Worm (Caenorhabditis elegans) whole organism, L4/young adult: ENCODE results near the gene T13G4.4.

ENCODE experiments used
- W03F9.2 ChIP-seq: fragments of 150-350 bp; optimal IDR thresholded peaks from 2 replicates; lab custom pipeline; 2014; ENCODE audit warnings: missing biosample characterization, missing genetic modification characterization
- dao-5 ChIP-seq: sonication (generic microtip); optimal IDR thresholded peaks from 2 replicates; lab custom pipeline; 2016; ENCODE audit warnings: missing genotype, missing genetic modification characterization, moderate library complexity, missing compliant biosample characterization
- him-1 ChIP-seq: sonication (generic microtip); optimal IDR thresholded peaks from 2 replicates; lab custom pipeline; 2016; ENCODE audit warnings: missing genotype, missing genetic modification reagents, missing genetic modification characterization, missing compliant biosample characterization

The T13G4.4 gene

ce11 chrX:1185474-1185873 lies 6.0 kb downstream of the T13G4.4 start:
- TF ChIP-seq him-1 (no peak), W03F9.2 (tag; lab: Kevin White, UChicago) (no peak), dao-5 (tag; lab: Kevin White, UChicago) (no peak)

DNA sequence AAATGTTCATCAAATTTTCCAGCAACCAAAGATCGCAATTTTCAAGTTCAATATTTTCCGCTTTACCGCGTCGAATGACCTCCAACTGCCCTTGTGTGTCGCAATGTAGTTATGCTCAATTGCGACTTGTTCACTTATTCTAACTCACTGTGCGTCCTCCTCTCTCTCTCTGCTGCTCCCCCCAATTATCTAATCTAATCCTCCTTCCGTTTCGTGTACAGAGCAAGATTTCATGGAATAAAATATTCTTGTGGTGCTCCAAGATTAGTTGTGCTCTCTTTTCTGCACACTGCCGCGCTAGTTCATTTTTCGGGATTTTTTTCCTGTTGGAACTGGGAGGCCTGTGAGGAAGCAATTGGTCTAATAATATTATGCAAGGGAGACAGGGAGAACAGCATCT lies 7.5 kb downstream of the T13G4.4 start:
- no peak for TF ChIP-seq him-1
- TF ChIP-seq W03F9.2 (tag; lab: Kevin White, UChicago) = no peak
- TF ChIP-seq dao-5 (tag; lab: Kevin White, UChicago) = no peak

DNA sequence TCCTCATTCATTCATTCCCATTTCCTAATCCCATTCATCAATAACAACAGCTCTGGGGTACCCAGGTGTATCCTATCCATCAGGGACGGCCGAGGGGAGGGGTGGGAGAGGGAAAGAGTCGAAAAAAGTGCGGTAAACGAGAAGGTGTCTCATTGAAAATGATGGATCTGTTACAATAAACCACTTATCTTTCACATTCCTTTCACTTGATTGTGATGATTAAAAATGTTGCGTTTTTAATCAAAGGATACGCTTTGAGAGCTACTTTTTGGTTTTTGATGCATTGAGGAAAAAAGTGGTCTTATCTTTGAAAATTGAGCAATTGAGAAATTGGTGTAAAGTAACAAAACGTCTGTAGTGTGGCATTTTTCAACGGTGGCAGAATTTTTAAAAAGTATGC lies 8.2 kb downstream of the T13G4.4 start:
- no peak for TF ChIP-seq him-1
- no peak for TF ChIP-seq dao-5 (tag; lab: Kevin White, UChicago)
- TF ChIP-seq W03F9.2 (tag; lab: Kevin White, UChicago) = no peak

ce11 chrX:1181271-1181958 lies 10.1 kb downstream of the T13G4.4 start:
- TF ChIP-seq him-1 (no peak), W03F9.2 (tag; lab: Kevin White, UChicago) (no peak), dao-5 (tag; lab: Kevin White, UChicago) (no peak)

DNA sequence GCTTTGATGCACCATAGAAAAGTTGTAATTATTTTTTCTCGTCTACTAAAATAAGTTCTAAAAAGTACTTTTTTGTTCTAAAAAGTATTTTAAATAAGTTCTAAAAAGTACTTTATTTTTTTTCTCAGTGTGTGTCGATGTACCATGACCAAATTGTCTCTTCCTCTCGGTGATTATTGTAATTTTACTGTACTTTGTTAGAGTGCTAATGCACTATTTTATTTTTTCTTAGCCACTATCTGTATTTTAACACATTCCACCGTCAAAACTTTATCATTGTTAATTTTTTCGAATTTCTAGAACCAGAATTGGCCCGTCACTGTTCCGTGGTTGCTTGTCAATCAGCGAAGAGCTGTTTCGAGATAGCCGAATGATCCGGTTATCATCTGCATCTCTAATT lies 11.5 kb downstream of the T13G4.4 start, which contains the start of gene hot-8:
hot-8 (plus strand) TSS at position 301 of the 400 bp plus-strand sequence.
- no peak for TF ChIP-seq dao-5 (tag; lab: Kevin White, UChicago)
- TF ChIP-seq W03F9.2 (tag; lab: Kevin White, UChicago) = no peak
- no peak for TF ChIP-seq him-1

DNA sequence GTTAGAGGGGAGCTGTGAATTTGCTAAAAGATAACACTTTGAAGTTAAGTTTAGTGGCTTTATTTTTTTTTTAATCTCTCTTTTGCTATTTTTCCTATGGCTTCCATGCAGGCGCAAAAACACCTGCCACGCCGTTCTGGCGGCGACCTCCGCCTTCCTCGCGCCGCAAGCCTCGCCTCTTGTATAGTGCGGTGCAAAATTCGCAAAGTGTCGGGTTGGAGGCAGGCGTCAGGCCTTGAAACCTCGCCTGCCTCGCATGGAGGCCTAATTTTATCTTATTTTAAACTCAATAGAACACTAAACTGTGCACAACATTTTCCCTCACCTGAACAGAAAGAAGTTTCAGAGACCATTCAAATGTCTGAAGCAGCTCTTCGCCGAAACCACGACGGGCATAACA lies 19.5 kb downstream of the T13G4.4 start:
- TF ChIP-seq W03F9.2 (tag; lab: Kevin White, UChicago) (no peak), him-1 (no peak), dao-5 (tag; lab: Kevin White, UChicago) (no peak)

DNA sequence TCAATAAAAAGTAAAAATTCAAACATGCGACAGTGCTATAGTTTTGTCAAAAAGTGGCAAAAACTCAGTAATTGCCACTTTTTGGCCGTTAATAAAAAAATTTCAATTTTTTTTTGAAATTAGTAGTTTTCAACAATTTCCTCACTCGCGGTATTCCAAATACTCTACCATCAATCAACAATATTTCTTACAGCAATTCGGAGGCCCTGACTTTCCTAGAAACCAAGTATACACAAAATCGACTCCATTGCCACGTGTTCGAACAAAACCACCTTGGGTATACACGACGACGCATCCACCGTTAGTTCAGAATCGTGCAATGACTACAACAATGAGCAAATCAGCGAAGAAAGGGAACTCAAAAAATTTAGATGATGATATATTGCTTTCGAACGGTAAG lies 19.9 kb downstream of the T13G4.4 start:
- TF ChIP-seq W03F9.2 (tag; lab: Kevin White, UChicago) = no peak
- no peak for TF ChIP-seq him-1

DNA sequence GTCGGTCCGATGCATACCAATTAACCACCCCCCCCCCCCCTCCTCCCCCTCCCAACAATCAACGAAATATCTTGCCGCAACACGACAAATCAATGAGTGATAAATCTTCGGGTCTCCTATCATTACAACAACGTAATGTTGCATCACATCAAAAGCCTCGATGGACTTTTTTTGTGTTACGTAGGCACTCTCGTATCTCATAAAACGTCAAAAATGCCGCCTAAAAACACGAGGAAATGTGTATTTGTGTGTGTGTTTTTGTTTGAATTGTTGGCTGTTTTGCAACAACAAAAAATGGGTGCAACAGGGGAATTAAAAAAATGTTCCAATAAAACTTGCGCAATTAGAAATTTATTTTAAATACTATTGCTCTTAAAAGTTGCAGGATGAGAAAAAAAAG lies 24.2 kb downstream of the T13G4.4 start:
- TF ChIP-seq W03F9.2 (tag; lab: Kevin White, UChicago) = no peak
- TF ChIP-seq dao-5 (tag; lab: Kevin White, UChicago) = no peak
- TF ChIP-seq him-1 = no peak

DNA sequence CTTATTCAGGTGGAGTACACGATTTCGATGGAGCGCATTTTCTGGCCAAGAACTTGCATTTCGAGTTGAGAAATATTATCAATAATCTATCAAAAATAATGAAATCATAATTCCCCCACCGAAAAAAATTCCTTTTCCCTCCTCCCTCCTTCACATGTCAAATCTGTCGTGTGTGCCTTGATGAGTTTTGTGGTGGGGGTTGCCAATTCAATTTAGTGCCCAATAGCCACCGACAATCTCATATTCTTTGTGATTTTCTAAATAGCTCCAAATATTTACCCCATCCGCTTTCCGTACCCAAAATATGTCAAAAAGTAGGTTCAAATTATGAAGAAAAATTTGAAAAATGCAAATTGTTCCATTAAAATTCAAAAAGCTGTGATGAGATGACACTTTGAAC lies 29.5 kb downstream of the T13G4.4 start, which contains the start of gene tmc-1:
tmc-1 (plus strand) TSS at position 189 of the 400 bp plus-strand sequence.
- TF ChIP-seq him-1 (no peak), W03F9.2 (tag; lab: Kevin White, UChicago) (no peak), dao-5 (tag; lab: Kevin White, UChicago) (no peak)

ce11 chrX:1154648-1155047 lies 36.8 kb downstream of the T13G4.4 start, which contains the start of gene R193.1:
TSS of gene R193.1 (plus strand) at chrX:1154948.
- TF ChIP-seq him-1 = no peak

DNA sequence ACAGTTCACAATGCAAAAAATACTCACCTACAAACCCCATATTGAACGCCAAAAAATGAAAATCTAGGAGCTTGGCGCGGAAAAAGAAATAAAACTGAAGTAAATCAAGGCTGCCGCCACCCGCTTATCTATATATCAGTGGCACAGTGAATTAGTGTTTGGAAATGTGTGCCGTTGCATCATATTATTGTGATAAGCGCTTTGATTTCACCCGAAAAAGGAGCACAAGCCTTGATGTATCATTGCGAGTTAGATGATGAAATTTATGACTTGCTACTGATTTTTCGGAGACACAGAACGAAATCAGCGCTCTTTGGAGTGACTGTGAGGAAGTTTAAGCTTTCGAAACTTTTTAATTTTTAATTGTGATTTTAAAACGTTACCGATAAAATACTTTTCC lies 43.0 kb downstream of the T13G4.4 start, which contains the start of the genes R193.2 and R193.6:
R193.2 (minus strand) TSS at position 148 of the 400 bp plus-strand sequence.
R193.6 (plus strand) TSS at position 350 of the 400 bp plus-strand sequence.
- TF ChIP-seq W03F9.2 (tag; lab: Kevin White, UChicago) (no peak), dao-5 (tag; lab: Kevin White, UChicago) (no peak), him-1 (no peak)

DNA sequence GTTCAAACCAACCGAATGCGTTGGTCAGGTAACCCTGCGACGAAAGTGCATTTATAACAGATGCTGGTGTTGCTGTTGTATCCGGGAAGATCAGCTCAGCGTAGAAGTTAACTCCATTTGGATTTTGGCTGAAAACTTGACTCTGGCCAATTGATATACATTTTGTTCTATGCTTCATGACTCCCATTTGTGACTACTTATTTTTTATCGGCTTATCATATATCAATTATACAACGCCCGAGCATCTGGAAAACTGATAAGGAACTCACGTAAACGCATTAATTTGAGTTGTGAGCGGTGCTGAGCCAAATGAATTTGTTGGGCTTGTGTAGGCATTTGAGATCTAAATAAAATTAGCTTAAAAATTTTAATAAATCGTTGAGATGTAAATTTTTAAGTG lies 44.1 kb downstream of the T13G4.4 start:
- TF ChIP-seq him-1 (no peak), dao-5 (tag; lab: Kevin White, UChicago) (no peak), W03F9.2 (tag; lab: Kevin White, UChicago) (no peak)

DNA sequence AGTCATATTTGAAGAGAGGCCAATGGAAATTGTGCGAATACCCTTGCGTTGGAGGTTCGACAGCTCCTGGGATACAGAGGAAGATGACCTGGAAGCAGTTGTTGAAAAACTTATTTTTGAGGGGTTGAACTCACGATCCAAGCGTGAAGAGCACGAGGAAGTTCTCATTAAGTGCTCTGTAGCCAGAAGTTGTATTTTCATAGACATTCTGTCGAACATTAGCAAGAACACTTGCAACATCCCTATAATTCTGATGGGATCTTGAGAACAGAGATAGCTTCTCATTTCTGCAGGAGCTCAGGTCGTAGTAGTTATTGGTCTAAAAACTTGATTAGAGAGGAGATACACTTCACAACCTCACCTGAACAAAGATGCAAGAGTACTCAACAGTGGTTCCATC lies 49.9 kb downstream of the T13G4.4 start:
- no peak for TF ChIP-seq W03F9.2 (tag; lab: Kevin White, UChicago)
- TF ChIP-seq him-1 = no peak
